Worm (Caenorhabditis elegans) whole organism, L4/young adult: ENCODE results near the gene fbxa-154.

Experiments used
- dao-5 ChIP-seq: sonication (generic microtip); optimal IDR thresholded peaks from 2 replicates; lab custom pipeline; 2016; ENCODE audit warnings: missing genotype, missing genetic modification characterization, moderate library complexity, missing compliant biosample characterization
- him-1 ChIP-seq: sonication (generic microtip); optimal IDR thresholded peaks from 2 replicates; lab custom pipeline; 2016; ENCODE audit warnings: missing genotype, missing genetic modification reagents, missing genetic modification characterization, missing compliant biosample characterization

ce11 chrV:15621518-15621917, 16.6 kb upstream of the fbxa-154 start, which contains the start of gene C55A1.1:
- TF ChIP-seq him-1 (tag; lab: Kevin White, UChicago) (no peak), dao-5 (tag; lab: Kevin White, UChicago) (no peak)
